Fruit fly (Drosophila melanogaster) whole organism, embryonic: ENCODE measurements around the gene GILT3.

Source experiments
- ATbp ChIP-seq: fragments of 200-800 bp; sonication (Bioruptor generic); optimal IDR thresholded peaks from 2 replicates; lab custom pipeline; 2017; ENCODE audit warnings: missing biosample characterization, mild to moderate bottlenecking, missing genetic modification characterization, missing genetic modification reagents
- Adf1 ChIP-seq: fragments of 200-800 bp; sonication (Bioruptor generic); IDR thresholded peaks from 2 replicates; pipeline ENCODE4 v1.3.6; 2022; ENCODE audit warnings: missing biosample characterization, missing genetic modification characterization
- Atf6 ChIP-seq: fragments of 200-800 bp; sonication (Bioruptor generic); IDR thresholded peaks from 2 replicates; pipeline ENCODE4 v1.3.6; 2022; ENCODE audit warnings: missing biosample characterization, missing genetic modification characterization
- CG1024 ChIP-seq: fragments of 200-800 bp; sonication (Bioruptor generic); IDR thresholded peaks from 2 replicates; pipeline ENCODE4 v1.3.6; 2022; ENCODE audit warnings: missing biosample characterization, missing genetic modification characterization
- CG10462 ChIP-seq: fragments of 200-800 bp; sonication (Bioruptor generic); optimal IDR thresholded peaks from 2 replicates; lab custom pipeline; 2016; ENCODE audit warnings: missing biosample characterization, missing genetic modification characterization
- CG10979 ChIP-seq: fragments of 200-800 bp; sonication (Bioruptor generic); optimal IDR thresholded peaks from 2 replicates; lab custom pipeline; 2018; ENCODE audit warnings: missing biosample characterization, mild to moderate bottlenecking, missing genetic modification characterization, moderate library complexity
- CG11723 ChIP-seq: fragments of 200-800 bp; sonication (Bioruptor generic); optimal IDR thresholded peaks from 2 replicates; lab custom pipeline; 2017; ENCODE audit warnings: missing biosample characterization, mild to moderate bottlenecking, missing genetic modification characterization
- CG12659 ChIP-seq: fragments of 200-800 bp; sonication (Bioruptor generic); optimal IDR thresholded peaks from 3 replicates; lab custom pipeline; 2017; ENCODE audit warnings: mild to moderate bottlenecking, missing biosample characterization, missing genetic modification reagents, missing genetic modification characterization
- CG13624 ChIP-seq: fragments of 200-800 bp; sonication (Bioruptor generic); optimal IDR thresholded peaks from 2 replicates; lab custom pipeline; 2016; ENCODE audit warnings: missing biosample characterization, missing genetic modification characterization
- CG14441 ChIP-seq: fragments of 200-800 bp; sonication (Bioruptor generic); IDR thresholded peaks from 2 replicates; pipeline ENCODE4 v1.3.6; 2022; ENCODE audit warnings: missing biosample characterization, missing genetic modification characterization
- CG14965 ChIP-seq: fragments of 200-800 bp; sonication (Bioruptor generic); optimal IDR thresholded peaks from 2 replicates; lab custom pipeline; 2016; ENCODE audit warnings: missing biosample characterization, missing genetic modification characterization, borderline replicate concordance
- CG15514 ChIP-seq: fragments of 200-800 bp; sonication (Bioruptor generic); optimal IDR thresholded peaks from 3 replicates; lab custom pipeline; 2017; ENCODE audit warnings: missing biosample characterization, missing genetic modification characterization, mild to moderate bottlenecking, moderate library complexity, missing genetic modification reagents
- CG15601 ChIP-seq: fragments of 200-800 bp; sonication (Bioruptor generic); optimal IDR thresholded peaks from 3 replicates; lab custom pipeline; 2019; ENCODE audit warnings: missing biosample characterization, mild to moderate bottlenecking, missing genetic modification characterization, moderate library complexity
- CG16779 ChIP-seq: fragments of 200-800 bp; sonication (Bioruptor generic); IDR thresholded peaks from 2 replicates; pipeline ENCODE4 v1.3.6; 2022; ENCODE audit warnings: missing biosample characterization, missing genetic modification characterization
- CG17359 ChIP-seq: fragments of 200-800 bp; sonication (Bioruptor generic); optimal IDR thresholded peaks from 3 replicates; lab custom pipeline; 2018; ENCODE audit warnings: missing biosample characterization, mild to moderate bottlenecking, missing genetic modification characterization, moderate library complexity
- CG4730 ChIP-seq: fragments of 200-800 bp; sonication (Bioruptor generic); IDR thresholded peaks from 2 replicates; pipeline ENCODE4 v1.3.6; 2022; ENCODE audit warnings: missing biosample characterization, missing genetic modification characterization
- CG4854 ChIP-seq: fragments of 200-800 bp; sonication (Bioruptor generic); optimal IDR thresholded peaks from 2 replicates; lab custom pipeline; 2016; ENCODE audit warnings: missing biosample characterization, missing genetic modification characterization, inconsistent platforms
- CG6175 ChIP-seq: fragments of 200-800 bp; sonication (Bioruptor generic); IDR thresholded peaks from 3 replicates; pipeline ENCODE4 v1.3.6; 2022; ENCODE audit warnings: missing biosample characterization, missing genetic modification characterization
- CG6765 ChIP-seq: fragments of 200-800 bp; sonication (Bioruptor generic); optimal IDR thresholded peaks from 3 replicates; lab custom pipeline; 2017; ENCODE audit warnings: missing biosample characterization, mild to moderate bottlenecking, missing genetic modification characterization
- CG9437 ChIP-seq: fragments of 200-800 bp; sonication (Bioruptor generic); optimal IDR thresholded peaks from 2 replicates; lab custom pipeline; 2018; ENCODE audit warnings: missing biosample characterization, mild to moderate bottlenecking, missing genetic modification characterization
- CG9609 ChIP-seq: fragments of 200-800 bp; sonication (Bioruptor generic); optimal IDR thresholded peaks from 3 replicates; lab custom pipeline; 2016; ENCODE audit warnings: missing biosample characterization, missing genetic modification characterization
- CG9876 ChIP-seq: fragments of 200-800 bp; sonication (Bioruptor generic); optimal IDR thresholded peaks from 2 replicates; lab custom pipeline; 2016; ENCODE audit warnings: missing biosample characterization, missing genetic modification characterization
- CG9932 ChIP-seq: fragments of 200-800 bp; sonication (Bioruptor generic); IDR thresholded peaks from 2 replicates; pipeline ENCODE4 v1.3.6; 2022; ENCODE audit warnings: missing biosample characterization, missing genetic modification characterization
- Dbx ChIP-seq: fragments of 200-800 bp; sonication (Bioruptor generic); IDR thresholded peaks from 3 replicates; pipeline ENCODE4 v1.3.6; 2022; ENCODE audit warnings: missing biosample characterization, missing genetic modification characterization
- Doc2 ChIP-seq: fragments of 200-800 bp; sonication (Bioruptor generic); IDR thresholded peaks from 2 replicates; pipeline ENCODE4 v1.3.6; 2022; ENCODE audit warnings: missing biosample characterization, missing genetic modification characterization
- Dp ChIP-seq: fragments of 200-800 bp; sonication (Bioruptor generic); optimal IDR thresholded peaks from 2 replicates; lab custom pipeline; 2018; ENCODE audit warnings: missing biosample characterization, mild to moderate bottlenecking, missing genetic modification characterization, moderate library complexity
- Hmx ChIP-seq: fragments of 200-800 bp; sonication (Bioruptor generic); optimal IDR thresholded peaks from 2 replicates; lab custom pipeline; 2016; ENCODE audit warnings: missing biosample characterization, missing genetic modification characterization
- NK7.1 ChIP-seq: fragments of 200-800 bp; sonication (Bioruptor generic); optimal IDR thresholded peaks from 3 replicates; lab custom pipeline; 2016; ENCODE audit warnings: missing biosample characterization, missing genetic modification characterization
- Ravus ChIP-seq: fragments of 200-800 bp; sonication (Bioruptor generic); IDR thresholded peaks from 2 replicates; pipeline ENCODE4 v1.3.6; 2022; ENCODE audit warnings: missing biosample characterization, missing genetic modification characterization
- Six4 ChIP-seq: fragments of 200-800 bp; sonication (Bioruptor generic); optimal IDR thresholded peaks from 2 replicates; lab custom pipeline; 2016; ENCODE audit warnings: missing biosample characterization, missing genetic modification characterization
- Ssrp ChIP-seq: fragments of 200-800 bp; sonication (Bioruptor generic); optimal IDR thresholded peaks from 2 replicates; lab custom pipeline; 2018; ENCODE audit warnings: missing biosample characterization, mild to moderate bottlenecking, missing genetic modification characterization, moderate library complexity
- Xbp1 ChIP-seq: fragments of 200-800 bp; sonication (Bioruptor generic); optimal IDR thresholded peaks from 3 replicates; lab custom pipeline; 2016; ENCODE audit warnings: missing biosample characterization, mild to moderate bottlenecking, missing genetic modification characterization
- bigmax ChIP-seq: fragments of 200-800 bp; sonication (Bioruptor generic); optimal IDR thresholded peaks from 2 replicates; lab custom pipeline; 2018; ENCODE audit warnings: missing biosample characterization, mild to moderate bottlenecking, missing genetic modification characterization
- btn ChIP-seq: fragments of 200-800 bp; sonication (Bioruptor generic); optimal IDR thresholded peaks from 2 replicates; lab custom pipeline; 2016; ENCODE audit warnings: missing biosample characterization, missing genetic modification characterization
- corto ChIP-seq: fragments of 200-800 bp; sonication (Bioruptor generic); optimal IDR thresholded peaks from 2 replicates; lab custom pipeline; 2016; ENCODE audit warnings: missing biosample characterization, mild to moderate bottlenecking, missing genetic modification characterization, moderate library complexity
- croc ChIP-seq: fragments of 200-800 bp; sonication (Bioruptor generic); conservative IDR thresholded peaks from 3 replicates; pipeline ENCODE4 v1.3.6; 2022; ENCODE audit warnings: missing biosample characterization, missing genetic modification characterization
- disco-r ChIP-seq: fragments of 200-800 bp; sonication (Bioruptor generic); optimal IDR thresholded peaks from 2 replicates; lab custom pipeline; 2016; ENCODE audit warnings: missing biosample characterization, missing genetic modification characterization
- emc ChIP-seq: fragments of 200-800 bp; sonication (Bioruptor generic); optimal IDR thresholded peaks from 2 replicates; lab custom pipeline; 2016; ENCODE audit warnings: missing biosample characterization, missing genetic modification characterization
- gsb-n ChIP-seq: fragments of 200-800 bp; sonication (Bioruptor generic); optimal IDR thresholded peaks from 3 replicates; lab custom pipeline; 2018; ENCODE audit warnings: missing biosample characterization, mild to moderate bottlenecking, missing genetic modification characterization
- jumu ChIP-seq: fragments of 200-800 bp; sonication (Bioruptor generic); optimal IDR thresholded peaks from 3 replicates; lab custom pipeline; 2016; ENCODE audit warnings: missing biosample characterization, missing genetic modification characterization
- lab ChIP-seq: fragments of 200-800 bp; sonication (Bioruptor generic); optimal IDR thresholded peaks from 3 replicates; lab custom pipeline; 2017; ENCODE audit warnings: missing biosample characterization, missing genetic modification characterization, mild to moderate bottlenecking, moderate library complexity, missing genetic modification reagents
- lbe ChIP-seq: fragments of 200-800 bp; sonication (Bioruptor generic); optimal IDR thresholded peaks from 2 replicates; lab custom pipeline; 2016; ENCODE audit warnings: missing biosample characterization, mild to moderate bottlenecking, missing genetic modification characterization
- lilli ChIP-seq: fragments of 200-800 bp; sonication (Bioruptor generic); optimal IDR thresholded peaks from 3 replicates; lab custom pipeline; 2016; ENCODE audit warnings: missing biosample characterization, missing genetic modification characterization
- org-1 ChIP-seq: fragments of 200-800 bp; sonication (Bioruptor generic); optimal IDR thresholded peaks from 2 replicates; lab custom pipeline; 2017; ENCODE audit warnings: missing biosample characterization, missing genetic modification characterization
- phol ChIP-seq: fragments of 200-800 bp; sonication (Bioruptor generic); optimal IDR thresholded peaks from 3 replicates; lab custom pipeline; 2018; ENCODE audit warnings: missing biosample characterization, mild to moderate bottlenecking, missing genetic modification characterization, moderate library complexity
- sc ChIP-seq, 3 experiments: fragments of >200 bp in 2 of 3; fragments of 200-800 bp in 1 of 3; sonication (Bioruptor generic) in 1 of 3; optimal IDR thresholded peaks; 2 replicates in 2 of 3; 3 replicates in 1 of 3; lab custom pipeline; 2017; ENCODE audit warnings: mild to moderate bottlenecking in 1 of 3, missing biosample characterization in 1 of 3, missing genetic modification characterization in 1 of 3, missing genetic modification reagents in 1 of 3
- shn ChIP-seq: fragments of 200-800 bp; sonication (Bioruptor generic); optimal IDR thresholded peaks from 3 replicates; lab custom pipeline; 2016; ENCODE audit warnings: missing biosample characterization, missing genetic modification characterization
- so ChIP-seq: fragments of 200-800 bp; sonication (Bioruptor generic); IDR thresholded peaks from 3 replicates; pipeline ENCODE4 v1.3.6; 2022; ENCODE audit warnings: missing biosample characterization, missing genetic modification characterization
- sqz ChIP-seq: fragments of 200-800 bp; sonication (Bioruptor generic); optimal IDR thresholded peaks from 3 replicates; lab custom pipeline; 2018; ENCODE audit warnings: missing biosample characterization, mild to moderate bottlenecking, missing genetic modification characterization
- ssp ChIP-seq: fragments of 200-800 bp; sonication (Bioruptor generic); IDR thresholded peaks from 2 replicates; pipeline ENCODE4 v1.3.6; 2022; ENCODE audit warnings: missing biosample characterization, missing genetic modification characterization
- tup ChIP-seq: fragments of 200-800 bp; sonication (Bioruptor generic); optimal IDR thresholded peaks from 2 replicates; lab custom pipeline; 2016; ENCODE audit warnings: missing biosample characterization, mild to moderate bottlenecking, missing genetic modification characterization, moderate library complexity
- tx ChIP-seq: fragments of 200-800 bp; sonication (Bioruptor generic); optimal IDR thresholded peaks from 2 replicates; lab custom pipeline; 2016; ENCODE audit warnings: missing biosample characterization, missing genetic modification characterization

Gene GILT3

DNA sequence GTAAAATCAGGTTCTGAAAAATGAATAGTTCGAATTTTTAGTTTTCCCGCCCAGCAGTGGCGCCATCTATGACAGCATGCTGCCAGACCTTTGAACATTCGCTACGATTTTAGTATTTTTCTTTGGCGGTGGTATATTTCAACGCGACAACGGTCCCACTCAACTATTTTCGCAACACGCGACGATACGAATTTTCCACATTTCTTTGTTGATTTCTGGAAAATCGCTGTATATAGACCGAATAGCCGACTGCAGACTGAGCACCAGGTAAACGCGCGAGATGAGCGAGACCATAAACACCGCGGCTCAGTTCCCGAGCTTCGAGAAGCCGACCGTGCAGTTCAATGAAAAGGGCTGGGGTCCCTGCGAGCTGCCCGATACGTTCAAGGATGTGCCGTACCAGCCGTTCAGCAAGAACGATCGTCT, 2.8 kb downstream of the GILT3 start, which contains the start of gene eIF3d1 (continued):
- TF ChIP-seq sqz = no peak
- TF ChIP-seq Atf6 (GFP tag; lab: Robert Waterston, UW) = no peak
- no peak for TF ChIP-seq CG1024 (GFP tag; lab: Robert Waterston, UW)
- no peak for TF ChIP-seq croc
- TF ChIP-seq CG15514 (GFP tag; lab: Kevin White, UChicago) = peak; percentile 88
- TF ChIP-seq Six4 (GFP tag; lab: Kevin White, UChicago) = no peak
- no peak for TF ChIP-seq jumu (GFP tag; lab: Kevin White, UChicago)
- TF ChIP-seq CG14965 (GFP tag; lab: Kevin White, UChicago) = no peak
- TF ChIP-seq CG9437 = no peak
- peak; percentile 94 for TF ChIP-seq bigmax (GFP tag; lab: Kevin White, UChicago)
- TF ChIP-seq shn (GFP tag; lab: Kevin White, UChicago) = no peak
- TF ChIP-seq CG11723 (GFP tag; lab: Kevin White, UChicago) = no peak
- TF ChIP-seq sc (optimal IDR thresholded peaks at IDR 0.05; lab: Kevin White, UChicago) = no peak
- TF ChIP-seq sc (GFP tag; optimal IDR thresholded peaks at IDR 0.05; lab: Kevin White, UChicago) = no peak
- TF ChIP-seq CG6765 (GFP tag; lab: Kevin White, UChicago) = no peak
- TF ChIP-seq CG9609 (GFP tag; lab: Kevin White, UChicago) = peak; percentile 17
- no peak for TF ChIP-seq lab
- TF ChIP-seq tx (GFP tag; lab: Kevin White, UChicago) = no peak
- TF ChIP-seq CG16779 (GFP tag; lab: Robert Waterston, UW) = no peak
- no peak for TF ChIP-seq org-1 (GFP tag; lab: Kevin White, UChicago)
- TF ChIP-seq ATbp (GFP tag; lab: Kevin White, UChicago) = no peak
- no peak for TF ChIP-seq tup
- TF ChIP-seq NK7.1 (GFP tag; lab: Kevin White, UChicago) = no peak
- no peak for TF ChIP-seq Adf1 (GFP tag; lab: Robert Waterston, UW)
- peak; percentile 29 for TF ChIP-seq lilli (GFP tag; lab: Kevin White, UChicago)
- TF ChIP-seq disco-r (GFP tag; lab: Kevin White, UChicago) = no peak
- TF ChIP-seq Xbp1 (GFP tag; lab: Kevin White, UChicago) = peak; percentile 55
- TF ChIP-seq CG13624 (GFP tag; lab: Kevin White, UChicago) = no peak
- TF ChIP-seq CG4854 (GFP tag; lab: Kevin White, UChicago) = no peak
- peak; percentile 17; the same call in 1 of the 2 replicates for TF ChIP-seq CG14441 (GFP tag; lab: Robert Waterston, UW)
- peak; percentile 98 for TF ChIP-seq Dp (GFP tag; lab: Kevin White, UChicago)
- TF ChIP-seq btn (GFP tag; lab: Kevin White, UChicago) = no peak
- TF ChIP-seq CG12659 (GFP tag; lab: Kevin White, UChicago) = peak; percentile 29
- TF ChIP-seq CG6175 = no peak
- TF ChIP-seq CG4730 = no peak
- no peak for TF ChIP-seq so (GFP tag; lab: Robert Waterston, UW)
- no peak for TF ChIP-seq Hmx (GFP tag; lab: Kevin White, UChicago)
- TF ChIP-seq ssp (GFP tag; lab: Robert Waterston, UW) = no peak
- peak; percentile 22; the same call in 1 of the 2 replicates for TF ChIP-seq CG9932 (GFP tag; lab: Robert Waterston, UW)
- TF ChIP-seq lbe = no peak
- no peak for TF ChIP-seq CG10979 (tag; lab: Kevin White, UChicago)
- TF ChIP-seq emc (GFP tag; lab: Kevin White, UChicago) = no peak
- peak; percentile 18 for TF ChIP-seq CG15601
- no peak for TF ChIP-seq Ssrp (tag; lab: Kevin White, UChicago)
- TF ChIP-seq CG10462 (GFP tag; lab: Kevin White, UChicago) = no peak
- no peak for TF ChIP-seq corto (GFP tag; lab: Kevin White, UChicago)
- no peak for TF ChIP-seq Dbx (GFP tag; lab: Robert Waterston, UW)
- TF ChIP-seq gsb-n (tag; lab: Kevin White, UChicago) = no peak
- no peak for TF ChIP-seq CG9876
- TF ChIP-seq Doc2 (GFP tag; lab: Robert Waterston, UW) = no peak
- peak; percentile 57 for TF ChIP-seq phol
- TF ChIP-seq CG17359 (tag; lab: Kevin White, UChicago) = no peak
- TF ChIP-seq Ravus (GFP tag; lab: Robert Waterston, UW) = no peak
